4 fruit fly cellular contexts compared by ENCODE assay signal in the genomic region with DNA sequence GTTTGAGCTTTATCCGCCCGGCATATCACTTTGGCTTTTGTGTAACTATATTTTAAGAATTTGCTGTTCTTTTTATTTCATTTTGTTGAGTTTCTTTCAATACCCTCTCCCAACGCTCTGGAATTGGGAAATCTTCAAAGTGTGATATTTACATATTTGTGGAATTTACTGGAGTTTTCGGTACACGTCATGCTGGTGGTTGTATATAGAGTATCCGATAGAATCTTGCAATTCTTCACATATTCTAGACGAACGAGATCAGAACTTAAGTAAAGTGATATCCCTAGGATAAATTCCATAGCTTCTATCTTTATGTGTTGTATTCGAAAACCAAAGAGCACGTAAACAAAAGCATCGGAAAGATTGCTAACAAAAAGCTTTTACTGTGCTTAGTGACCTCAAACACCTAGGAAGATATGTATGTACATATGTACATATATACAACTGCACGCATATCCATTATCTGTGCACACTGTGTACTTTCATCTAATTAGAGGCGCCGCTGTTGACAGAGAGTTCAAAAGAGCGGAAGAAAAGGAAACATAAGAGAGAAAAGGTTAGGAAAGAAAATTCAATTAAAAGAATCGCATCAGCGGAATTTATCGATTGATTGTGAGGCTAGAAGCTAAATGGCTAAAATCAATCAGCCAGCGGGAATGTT.
TF ChIP-seq lines count a peak whose summit lies in the region.

No protein-coding gene starts in this region.

- peak; percentile 14 for TF ChIP-seq CTCF in whole organism, embryonic (GFP tag; optimal IDR thresholded peaks at IDR 0.05; lab: Kevin White, UChicago)

TF ChIP-seq in whole organism, adult, 20 proteins besides CTCF, POLR2A, EP300 and RAD21:
- TF ChIP-seq cnc (optimal IDR thresholded peaks at IDR 0.05; lab: Kevin White, UChicago), result no peak
- TF ChIP-seq toe (GFP tag; optimal IDR thresholded peaks at IDR 0.05; lab: Kevin White, UChicago), result no peak
- TF ChIP-seq CG11617 (GFP tag; optimal IDR thresholded peaks at IDR 0.05; lab: Kevin White, UChicago), result no peak
- TF ChIP-seq tj (GFP tag; optimal IDR thresholded peaks at IDR 0.05; lab: Kevin White, UChicago), result peak; percentile 4
- TF ChIP-seq bab1 (GFP tag; optimal IDR thresholded peaks at IDR 0.05; lab: Kevin White, UChicago), result no peak
- no peak for TF ChIP-seq CG14711 (tag; optimal IDR thresholded peaks at IDR 0.05; lab: Kevin White, UChicago)
- TF ChIP-seq Clk (GFP tag; optimal IDR thresholded peaks at IDR 0.05; lab: Kevin White, UChicago), result no peak
- TF ChIP-seq ovo (GFP tag; optimal IDR thresholded peaks at IDR 0.05; lab: Kevin White, UChicago), result no peak
- TF ChIP-seq CG7045 (GFP tag; optimal IDR thresholded peaks at IDR 0.05; lab: Kevin White, UChicago), result peak; percentile 37
- peak; percentile 76 for TF ChIP-seq kay (GFP tag; lab: Kevin White, UChicago; ENCODE audit: borderline replicate concordance)
- peak; percentile 52 for TF ChIP-seq Crg-1 (GFP tag; optimal IDR thresholded peaks at IDR 0.05; lab: Kevin White, UChicago)
- TF ChIP-seq Hr96 (GFP tag; optimal IDR thresholded peaks at IDR 0.05; lab: Kevin White, UChicago), result no peak
- no peak for TF ChIP-seq CG1620 (GFP tag; optimal IDR thresholded peaks at IDR 0.05; lab: Kevin White, UChicago)
- TF ChIP-seq Mnt (GFP tag; optimal IDR thresholded peaks at IDR 0.05; lab: Kevin White, UChicago), result peak; percentile 37
- TF ChIP-seq CG33017 (tag; optimal IDR thresholded peaks at IDR 0.05; lab: Kevin White, UChicago), result peak; percentile 31
- TF ChIP-seq CG7101 (tag; optimal IDR thresholded peaks at IDR 0.05; lab: Kevin White, UChicago), result peak; percentile 19
- no peak for TF ChIP-seq CG5204 (GFP tag; optimal IDR thresholded peaks at IDR 0.05; lab: Kevin White, UChicago)
- no peak for TF ChIP-seq cic (GFP tag; optimal IDR thresholded peaks at IDR 0.05; lab: Kevin White, UChicago)
- TF ChIP-seq CG12768 (GFP tag; optimal IDR thresholded peaks at IDR 0.05; lab: Kevin White, UChicago), result no peak
- no peak for TF ChIP-seq pad (GFP tag; optimal IDR thresholded peaks at IDR 0.05; lab: Kevin White, UChicago)
TF ChIP-seq in whole organism, adult: peak in this region for 7.

TF ChIP-seq in whole organism, embryonic, 481 proteins besides CTCF, POLR2A, EP300 and RAD21 (continues in another document):
- TF ChIP-seq CG2889 (GFP tag; IDR thresholded peaks at IDR 0.05; lab: Robert Waterston, UW) (no peak), CG17568 (GFP tag; optimal IDR thresholded peaks at IDR 0.05; lab: Kevin White, UChicago) (peak; percentile 78), Dek (tag; optimal IDR thresholded peaks at IDR 0.05; lab: Kevin White, UChicago) (no peak), CG18619 (GFP tag; optimal IDR thresholded peaks at IDR 0.05; lab: Kevin White, UChicago) (peak; percentile 42), CG4404 (GFP tag; IDR thresholded peaks at IDR 0.05; lab: Robert Waterston, UW) (no peak), CG2712 (tag; optimal IDR thresholded peaks at IDR 0.05; lab: Kevin White, UChicago) (no peak), Hr3 (GFP tag; optimal IDR thresholded peaks at IDR 0.05; lab: Kevin White, UChicago) (no peak), Sry-β (GFP tag; optimal IDR thresholded peaks at IDR 0.05; lab: Kevin White, UChicago) (peak; percentile 37), CG5245 (GFP tag; optimal IDR thresholded peaks at IDR 0.05; lab: Kevin White, UChicago) (no peak), sr (GFP tag; IDR thresholded peaks at IDR 0.05; lab: Robert Waterston, UW) (no peak), tin (GFP tag; optimal IDR thresholded peaks at IDR 0.05; lab: Kevin White, UChicago) (no peak), CG3407 (GFP tag; optimal IDR thresholded peaks at IDR 0.05; lab: Kevin White, UChicago) (peak; percentile 65), eyg (GFP tag; optimal IDR thresholded peaks at IDR 0.05; lab: Kevin White, UChicago) (no peak), Ptx1 (GFP tag; IDR thresholded peaks at IDR 0.05; lab: Robert Waterston, UW) (no peak), Dp (GFP tag; optimal IDR thresholded peaks at IDR 0.05; lab: Kevin White, UChicago) (no peak), disco-r (GFP tag; optimal IDR thresholded peaks at IDR 0.05; lab: Kevin White, UChicago) (no peak), ato (GFP tag; IDR thresholded peaks at IDR 0.05; lab: Robert Waterston, UW; ENCODE audit: partially characterized antibody) (no peak), az2 (GFP tag; optimal IDR thresholded peaks at IDR 0.05; lab: Kevin White, UChicago) (no peak), HLHmδ (GFP tag; optimal IDR thresholded peaks at IDR 0.05; lab: Kevin White, UChicago) (peak; percentile 73), CG12659 (GFP tag; optimal IDR thresholded peaks at IDR 0.05; lab: Kevin White, UChicago) (no peak), ftz-f1 (GFP tag; optimal IDR thresholded peaks at IDR 0.05; lab: Kevin White, UChicago) (no peak), CG6813 (GFP tag; optimal IDR thresholded peaks at IDR 0.05; lab: Kevin White, UChicago) (peak; percentile 60)

TF ChIP-seq in whole organism, prepupa, 60 proteins besides CTCF, POLR2A, EP300 and RAD21:
- no peak for TF ChIP-seq CG1621 (tag; optimal IDR thresholded peaks at IDR 0.05; lab: Kevin White, UChicago)
- TF ChIP-seq svp (GFP tag; lab: Kevin White, UChicago), result no peak
- TF ChIP-seq fkh (GFP tag; optimal IDR thresholded peaks at IDR 0.05; lab: Kevin White, UChicago), result peak; percentile 76
- TF ChIP-seq Eip78C (GFP tag; lab: Kevin White, UChicago), result peak; percentile 13

TF ChIP-seq in whole organism, wandering third instar larva, 38 proteins besides CTCF, POLR2A, EP300 and RAD21:
- no peak for TF ChIP-seq Dfd (GFP tag; optimal IDR thresholded peaks at IDR 0.05; lab: Kevin White, UChicago)
- TF ChIP-seq Sp1 (GFP tag; optimal IDR thresholded peaks at IDR 0.05; lab: Kevin White, UChicago), result no peak
- TF ChIP-seq Hr83 (GFP tag; optimal IDR thresholded peaks at IDR 0.05; lab: Kevin White, UChicago; ENCODE audit: poor library complexity, severe bottlenecking), result peak; percentile 55
- no peak for TF ChIP-seq pan (optimal IDR thresholded peaks at IDR 0.05; lab: Kevin White, UChicago)
- no peak for TF ChIP-seq br (GFP tag; optimal IDR thresholded peaks at IDR 0.05; lab: Kevin White, UChicago)
- TF ChIP-seq GATAd (GFP tag; optimal IDR thresholded peaks at IDR 0.05; lab: Kevin White, UChicago), result no peak
- no peak for TF ChIP-seq lola (GFP tag; optimal IDR thresholded peaks at IDR 0.05; lab: Kevin White, UChicago)
